Fruit fly (Drosophila melanogaster): Measurements from ENCODE around the gene Atg1.

Atg1 gene

dm6 chr3L:12835511-12836479, 30.9 kb upstream of the Atg1 start (continued):
- TF ChIP-seq pan (optimal IDR thresholded peaks at IDR 0.05), result no peak
- no peak for TF ChIP-seq pan (GFP tag; optimal IDR thresholded peaks at IDR 0.05 in 1 of 2, IDR thresholded peaks at IDR 0.05 in 1 of 2)
- no peak for TF ChIP-seq Xbp1 (GFP tag; optimal IDR thresholded peaks at IDR 0.05)
- TF ChIP-seq CG10654 (GFP tag; optimal IDR thresholded peaks at IDR 0.05), result no peak
- no peak for TF ChIP-seq pho (GFP tag; optimal IDR thresholded peaks at IDR 0.05)
- no peak for TF ChIP-seq CG16863 (GFP tag; optimal IDR thresholded peaks at IDR 0.05)
- TF ChIP-seq kni (GFP tag; optimal IDR thresholded peaks at IDR 0.05), result no peak
- TF ChIP-seq CG1602 (GFP tag; optimal IDR thresholded peaks at IDR 0.05), result no peak
- no peak for TF ChIP-seq Taf1 (GFP tag; IDR thresholded peaks at IDR 0.05)
- TF ChIP-seq CG33557 (GFP tag; optimal IDR thresholded peaks at IDR 0.05), result peak; percentile 45
- no peak for TF ChIP-seq CG17612 (GFP tag; IDR thresholded peaks at IDR 0.05)
- TF ChIP-seq CG8944 (GFP tag; optimal IDR thresholded peaks at IDR 0.05), result no peak
- TF ChIP-seq CG4424 (GFP tag; optimal IDR thresholded peaks at IDR 0.05), result no peak
- TF ChIP-seq CG9876 (GFP tag; optimal IDR thresholded peaks at IDR 0.05), result no peak
- TF ChIP-seq trem (tag; optimal IDR thresholded peaks at IDR 0.05), result no peak
- no peak for TF ChIP-seq Camta (GFP tag; optimal IDR thresholded peaks at IDR 0.05)
- TF ChIP-seq CG4328 (GFP tag; optimal IDR thresholded peaks at IDR 0.05), result no peak
- TF ChIP-seq Opbp (GFP tag; IDR thresholded peaks at IDR 0.05; ENCODE audit: partially characterized antibody), result no peak
- no peak for TF ChIP-seq ftz-f1 (GFP tag; optimal IDR thresholded peaks at IDR 0.05)
- no peak for TF ChIP-seq en (GFP tag; optimal IDR thresholded peaks at IDR 0.05)
- TF ChIP-seq dimm (GFP tag; IDR thresholded peaks at IDR 0.05), result no peak
- TF ChIP-seq Blimp-1 (GFP tag; optimal IDR thresholded peaks at IDR 0.05), result no peak
- TF ChIP-seq MBD-R2 (GFP tag; IDR thresholded peaks at IDR 0.05), result no peak
- no peak for TF ChIP-seq CG1233 (GFP tag; optimal IDR thresholded peaks at IDR 0.05)
- TF ChIP-seq CG5953 (GFP tag; IDR thresholded peaks at IDR 0.05), result no peak
- peak; percentile 50 for TF ChIP-seq sens (GFP tag)
- TF ChIP-seq CG32767 (GFP tag; IDR thresholded peaks at IDR 0.05), result no peak
- TF ChIP-seq Dip2 (GFP tag; IDR thresholded peaks at IDR 0.05), result no peak
- no peak for TF ChIP-seq danr (GFP tag; IDR thresholded peaks at IDR 0.05)
- TF ChIP-seq org-1 (GFP tag; optimal IDR thresholded peaks at IDR 0.05), result no peak
- no peak for TF ChIP-seq E2f2 (GFP tag; IDR thresholded peaks at IDR 0.05)
- peak; percentile 14 for TF ChIP-seq D19A (tag; optimal IDR thresholded peaks at IDR 0.05)
- TF ChIP-seq CG16815 (GFP tag; optimal IDR thresholded peaks at IDR 0.05), result no peak
- TF ChIP-seq CG6175 (GFP tag; IDR thresholded peaks at IDR 0.05), result no peak
- TF ChIP-seq CG10321 (GFP tag; IDR thresholded peaks at IDR 0.05), result no peak
- TF ChIP-seq CG3726 (GFP tag; IDR thresholded peaks at IDR 0.05), result no peak
- TF ChIP-seq CG43689 (GFP tag; IDR thresholded peaks at IDR 0.05), result no peak
- 0 out of 3 replicates have a peak, but pooled peaks have one; percentile 16 for TF ChIP-seq ci (GFP tag; IDR thresholded peaks at IDR 0.05)
- TF ChIP-seq Oli (tag; optimal IDR thresholded peaks at IDR 0.05), result no peak
- TF ChIP-seq CG2129 (GFP tag; IDR thresholded peaks at IDR 0.05; ENCODE audit: partially characterized antibody), result no peak
- no peak; the same call in 2 of the 3 replicates for TF ChIP-seq row (GFP tag; IDR thresholded peaks at IDR 0.05)
- no peak for TF ChIP-seq her (GFP tag; optimal IDR thresholded peaks at IDR 0.05)
- TF ChIP-seq Stat92E (GFP tag; optimal IDR thresholded peaks at IDR 0.05), result no peak
- TF ChIP-seq CG12104 (GFP tag; optimal IDR thresholded peaks at IDR 0.05), result no peak
- no peak for TF ChIP-seq CG18764 (GFP tag; optimal IDR thresholded peaks at IDR 0.05)
- no peak for TF ChIP-seq C15 (GFP tag; IDR thresholded peaks at IDR 0.05)
- TF ChIP-seq CG15696 (tag; optimal IDR thresholded peaks at IDR 0.05), result no peak
- no peak for TF ChIP-seq CG32532 (GFP tag; IDR thresholded peaks at IDR 0.05)
- no peak for TF ChIP-seq CG18011 (GFP tag; optimal IDR thresholded peaks at IDR 0.05)
- TF ChIP-seq zen (tag; optimal IDR thresholded peaks at IDR 0.05), result no peak

Measured in whole organism, embryonic.